Worm (Caenorhabditis elegans): ENCODE data around the gene W04G3.5.

- TF ChIP-seq ceh-24 (tag; optimal IDR thresholded peaks at IDR 0.05) (no peak), C08G9.2 (tag; optimal IDR thresholded peaks at IDR 0.05) (no peak), tbx-2 (tag; optimal IDR thresholded peaks at IDR 0.05) (no peak), sox-2 (GFP tag; IDR thresholded peaks at IDR 0.05) (no peak), sox-4 (tag; optimal IDR thresholded peaks at IDR 0.05) (no peak), dve-1 (tag; optimal IDR thresholded peaks at IDR 0.05) (no peak), ceh-18 (tag; optimal IDR thresholded peaks at IDR 0.05) (no peak), ama-1 (optimal IDR thresholded peaks at IDR 0.05) (no peak), fkh-10 (GFP tag; optimal IDR thresholded peaks at IDR 0.05) (no peak), ahr-1 (tag; optimal IDR thresholded peaks at IDR 0.05) (no peak), T23F11.4 (GFP tag; optimal IDR thresholded peaks at IDR 0.05) (no peak), pha-4 (tag; optimal IDR thresholded peaks at IDR 0.05) (no peak), lin-11 (tag; optimal IDR thresholded peaks at IDR 0.05) (no peak), pqm-1 (tag; optimal IDR thresholded peaks at IDR 0.05) (no peak)
These were observed 41.6 kb upstream of the W04G3.5 start for ce11 chrX:11031869-11032268.

Data from whole organism, late embryonic.